Worm (Caenorhabditis elegans) whole organism, mixed stage, embryonic: ENCODE data around the gene Y57E12B.4.

Experiments
- blmp-1 ChIP-seq: fragments of 150-350 bp; optimal IDR thresholded peaks from 2 replicates; lab custom pipeline; 2014; ENCODE audit warnings: missing biosample characterization, missing genetic modification characterization
- ces-1 ChIP-seq: fragments of 150-350 bp; optimal IDR thresholded peaks from 2 replicates; lab custom pipeline; 2014; ENCODE audit warnings: missing biosample characterization, missing genetic modification reagents, missing genetic modification characterization
- lin-13 ChIP-seq: fragments of 150-350 bp; optimal IDR thresholded peaks from 2 replicates; lab custom pipeline; 2014; ENCODE audit warnings: missing biosample characterization, missing genetic modification characterization
- lsy-2 ChIP-seq: fragments of 150-350 bp; optimal IDR thresholded peaks from 2 replicates; lab custom pipeline; 2014; ENCODE audit warnings: missing biosample characterization, missing genetic modification characterization
- mab-5 ChIP-seq: fragments of 150-350 bp; optimal IDR thresholded peaks from 2 replicates; lab custom pipeline; 2014; ENCODE audit warnings: missing biosample characterization, missing genetic modification characterization
- nhr-2 ChIP-seq: fragments of 150-350 bp; optimal IDR thresholded peaks from 2 replicates; lab custom pipeline; 2014; ENCODE audit warnings: missing biosample characterization, missing genetic modification characterization
- nhr-237 ChIP-seq: fragments of 150-350 bp; optimal IDR thresholded peaks from 2 replicates; lab custom pipeline; 2014; ENCODE audit warnings: missing biosample characterization, missing genetic modification characterization
- pha-4 ChIP-seq: fragments of 150-350 bp; optimal IDR thresholded peaks from 2 replicates; lab custom pipeline; 2018; ENCODE audit warnings: missing biosample characterization, missing genetic modification reagents, missing genetic modification characterization
- sem-2 ChIP-seq: fragments of 200-800 bp; sonication (Bioruptor generic); optimal IDR thresholded peaks from 2 replicates; lab custom pipeline; 2018; ENCODE audit warnings: mild to moderate bottlenecking, missing genetic modification characterization, missing compliant biosample characterization
- snpc-4 ChIP-seq: fragments of 150-350 bp; optimal IDR thresholded peaks from 2 replicates; lab custom pipeline; 2014; ENCODE audit warnings: missing biosample characterization, missing genetic modification characterization
- unc-39 ChIP-seq: fragments of 150-350 bp; optimal IDR thresholded peaks from 2 replicates; lab custom pipeline; 2014; ENCODE audit warnings: missing biosample characterization, missing genetic modification characterization

ce11 chrV:6930284-6930683 lies 17.1 kb downstream of the Y57E12B.4 start:
- no peak for TF ChIP-seq blmp-1 (tag; lab: Kevin White, UChicago)
- TF ChIP-seq pha-4 (tag; lab: Kevin White, UChicago) = no peak
- TF ChIP-seq lsy-2 (tag; lab: Kevin White, UChicago) = no peak
- TF ChIP-seq nhr-2 = no peak
- TF ChIP-seq mab-5 (tag; lab: Kevin White, UChicago) = no peak
- no peak for TF ChIP-seq nhr-237
- TF ChIP-seq snpc-4 = no peak
- no peak for TF ChIP-seq lin-13 (tag; lab: Kevin White, UChicago)
- TF ChIP-seq ces-1 = no peak
- TF ChIP-seq sem-2 (GFP tag; lab: Kevin White, UChicago) = no peak
- no peak for TF ChIP-seq unc-39 (tag; lab: Kevin White, UChicago)
